Worm (Caenorhabditis elegans) whole organism, mixed stage, embryonic: ENCODE results near the gene lin-12.
A peak's percentile ranks its signal among the peaks of the same experiment; 100 is the strongest.

Source experiments
- M03D4.4 ChIP-seq: sonication (generic microtip); optimal IDR thresholded peaks from 2 replicates; lab custom pipeline; 2017; ENCODE audit warnings: mild to moderate bottlenecking, missing genetic modification characterization, missing compliant biosample characterization
- blmp-1 ChIP-seq: fragments of 150-350 bp; optimal IDR thresholded peaks from 2 replicates; lab custom pipeline; 2014; ENCODE audit warnings: missing biosample characterization, missing genetic modification characterization
- ceh-39 ChIP-seq: fragments of 150-350 bp; optimal IDR thresholded peaks from 2 replicates; lab custom pipeline; 2014; ENCODE audit warnings: missing biosample characterization, missing genetic modification characterization
- ceh-43 ChIP-seq: fragments of 200-800 bp; sonication (Bioruptor generic); optimal IDR thresholded peaks from 2 replicates; lab custom pipeline; 2018; ENCODE audit warnings: mild to moderate bottlenecking, missing genetic modification characterization, moderate library complexity, missing compliant biosample characterization
- ceh-83 ChIP-seq: fragments of 200-800 bp; sonication (Bioruptor generic); optimal IDR thresholded peaks from 2 replicates; lab custom pipeline; 2018; ENCODE audit warnings: mild to moderate bottlenecking, missing genetic modification characterization, missing compliant biosample characterization
- ces-1 ChIP-seq: fragments of 150-350 bp; optimal IDR thresholded peaks from 2 replicates; lab custom pipeline; 2014; ENCODE audit warnings: missing biosample characterization, missing genetic modification reagents, missing genetic modification characterization
- cnd-1 ChIP-seq: fragments of 200-800 bp; sonication (Bioruptor generic); optimal IDR thresholded peaks from 2 replicates; lab custom pipeline; 2018; ENCODE audit warnings: mild to moderate bottlenecking, missing genetic modification characterization, missing compliant biosample characterization
- drap-1 ChIP-seq: fragments of 200-800 bp; sonication (Bioruptor generic); optimal IDR thresholded peaks from 3 replicates; lab custom pipeline; 2018; ENCODE audit warnings: mild to moderate bottlenecking, missing genetic modification characterization, missing compliant biosample characterization
- elt-1 ChIP-seq: sonication (generic microtip); optimal IDR thresholded peaks from 2 replicates; lab custom pipeline; 2017; ENCODE audit warnings: missing genetic modification characterization, mild to moderate bottlenecking, missing compliant biosample characterization, antibody characterized with exemption, moderate library complexity, borderline replicate concordance; ENCODE audit not compliant: insufficient read depth
- elt-3 ChIP-seq: fragments of 150-350 bp; optimal IDR thresholded peaks from 2 replicates; lab custom pipeline; 2014; ENCODE audit warnings: missing biosample characterization, missing genetic modification characterization
- flh-1 ChIP-seq: fragments of 200-800 bp; sonication (Bioruptor generic); optimal IDR thresholded peaks from 2 replicates; lab custom pipeline; 2018; ENCODE audit warnings: mild to moderate bottlenecking, missing genetic modification characterization, moderate library complexity, missing compliant biosample characterization
- ham-2 ChIP-seq: fragments of 200-800 bp; sonication (Bioruptor generic); optimal IDR thresholded peaks from 2 replicates; lab custom pipeline; 2018; ENCODE audit warnings: mild to moderate bottlenecking, missing genetic modification characterization, missing compliant biosample characterization
- hlh-1 ChIP-seq: fragments of 150-350 bp; optimal IDR thresholded peaks from 2 replicates; lab custom pipeline; 2014; ENCODE audit warnings: missing biosample characterization, missing genetic modification reagents, missing genetic modification characterization
- lin-13 ChIP-seq: fragments of 150-350 bp; optimal IDR thresholded peaks from 2 replicates; lab custom pipeline; 2014; ENCODE audit warnings: missing biosample characterization, missing genetic modification characterization
- lin-32 ChIP-seq: fragments of 200-800 bp; sonication (Bioruptor generic); optimal IDR thresholded peaks from 2 replicates; lab custom pipeline; 2018; ENCODE audit warnings: mild to moderate bottlenecking, missing genetic modification characterization, missing compliant biosample characterization
- lsy-2 ChIP-seq: fragments of 150-350 bp; optimal IDR thresholded peaks from 2 replicates; lab custom pipeline; 2014; ENCODE audit warnings: missing biosample characterization, missing genetic modification characterization
- mab-5 ChIP-seq: fragments of 150-350 bp; optimal IDR thresholded peaks from 2 replicates; lab custom pipeline; 2014; ENCODE audit warnings: missing biosample characterization, missing genetic modification characterization
- mep-1 ChIP-seq: fragments of 150-350 bp; optimal IDR thresholded peaks from 2 replicates; lab custom pipeline; 2017; ENCODE audit warnings: missing biosample characterization, missing genetic modification reagents, missing genetic modification characterization, inconsistent platforms
- mls-2 ChIP-seq: sonication (generic microtip); optimal IDR thresholded peaks from 2 replicates; lab custom pipeline; 2016; ENCODE audit warnings: mild to moderate bottlenecking, missing genetic modification characterization, moderate library complexity, missing compliant biosample characterization
- nhr-2 ChIP-seq: fragments of 150-350 bp; optimal IDR thresholded peaks from 2 replicates; lab custom pipeline; 2014; ENCODE audit warnings: missing biosample characterization, missing genetic modification characterization
- nhr-237 ChIP-seq: fragments of 150-350 bp; optimal IDR thresholded peaks from 2 replicates; lab custom pipeline; 2014; ENCODE audit warnings: missing biosample characterization, missing genetic modification characterization
- nhr-28 ChIP-seq: fragments of 150-350 bp; optimal IDR thresholded peaks from 2 replicates; lab custom pipeline; 2014; ENCODE audit warnings: missing biosample characterization, missing genetic modification characterization
- pha-4 ChIP-seq: fragments of 150-350 bp; optimal IDR thresholded peaks from 2 replicates; lab custom pipeline; 2018; ENCODE audit warnings: missing biosample characterization, missing genetic modification reagents, missing genetic modification characterization
- sem-2 ChIP-seq: fragments of 200-800 bp; sonication (Bioruptor generic); optimal IDR thresholded peaks from 2 replicates; lab custom pipeline; 2018; ENCODE audit warnings: mild to moderate bottlenecking, missing genetic modification characterization, missing compliant biosample characterization
- snpc-4 ChIP-seq: fragments of 150-350 bp; optimal IDR thresholded peaks from 2 replicates; lab custom pipeline; 2014; ENCODE audit warnings: missing biosample characterization, missing genetic modification characterization
- sptf-1 ChIP-seq: sonication (generic microtip); optimal IDR thresholded peaks from 2 replicates; lab custom pipeline; 2017; ENCODE audit warnings: mild to moderate bottlenecking, missing genetic modification characterization, moderate library complexity, missing compliant biosample characterization
- tbx-8 ChIP-seq: fragments of 200-800 bp; sonication (Bioruptor generic); optimal IDR thresholded peaks from 2 replicates; lab custom pipeline; 2018; ENCODE audit warnings: mild to moderate bottlenecking, missing genetic modification characterization, moderate library complexity, missing compliant biosample characterization
- unc-120 ChIP-seq: sonication (generic microtip); optimal IDR thresholded peaks from 2 replicates; lab custom pipeline; 2017; ENCODE audit warnings: missing genetic modification characterization, missing compliant biosample characterization; ENCODE audit not compliant: poor library complexity, severe bottlenecking
- unc-39 ChIP-seq: fragments of 150-350 bp; optimal IDR thresholded peaks from 2 replicates; lab custom pipeline; 2014; ENCODE audit warnings: missing biosample characterization, missing genetic modification characterization
- zip-8 ChIP-seq: fragments of 150-350 bp; optimal IDR thresholded peaks from 2 replicates; lab custom pipeline; 2014; ENCODE audit warnings: missing biosample characterization, missing genetic modification characterization
- ztf-11 ChIP-seq: fragments of 150-350 bp; optimal IDR thresholded peaks from 2 replicates; lab custom pipeline; 2014; ENCODE audit warnings: missing biosample characterization, missing genetic modification characterization

Gene lin-12

ce11 chrIII:9112479-9112878 lies 41.2 kb upstream of the lin-12 start:
- TF ChIP-seq nhr-2 = peak; percentile 77
- peak; percentile 56 for TF ChIP-seq sptf-1 (tag; lab: Kevin White, UChicago)
- TF ChIP-seq M03D4.4 (tag; lab: Kevin White, UChicago) = peak; percentile 36
- no peak for TF ChIP-seq ces-1
- peak; percentile 1 for TF ChIP-seq zip-8 (tag; lab: Kevin White, UChicago)
- peak; percentile 48 for TF ChIP-seq lin-13 (tag; lab: Kevin White, UChicago)
- TF ChIP-seq drap-1 (GFP tag; lab: Kevin White, UChicago) = peak; percentile 23
- TF ChIP-seq ham-2 = peak; percentile 74
- no peak for TF ChIP-seq mep-1 (tag; lab: Kevin White, UChicago)
- TF ChIP-seq mls-2 (tag; lab: Kevin White, UChicago) = peak; percentile 66
- TF ChIP-seq blmp-1 (tag; lab: Kevin White, UChicago) = no peak
- TF ChIP-seq snpc-4 = no peak
- peak; percentile 37 for TF ChIP-seq ceh-39 (tag; lab: Kevin White, UChicago)
- TF ChIP-seq lsy-2 (tag; lab: Kevin White, UChicago) = no peak

ce11 chrIII:9110270-9110669 lies 39.0 kb upstream of the lin-12 start:
- TF ChIP-seq unc-39 = no peak
- no peak for TF ChIP-seq hlh-1 (tag; lab: Kevin White, UChicago)
- no peak for TF ChIP-seq mep-1 (tag; lab: Kevin White, UChicago)
- no peak for TF ChIP-seq sptf-1 (tag; lab: Kevin White, UChicago)
- TF ChIP-seq elt-3 = no peak
- no peak for TF ChIP-seq mls-2 (tag; lab: Kevin White, UChicago)
- TF ChIP-seq mab-5 (tag; lab: Kevin White, UChicago) = no peak
- TF ChIP-seq cnd-1 = no peak
- no peak for TF ChIP-seq snpc-4
- no peak for TF ChIP-seq blmp-1 (tag; lab: Kevin White, UChicago)
- no peak for TF ChIP-seq pha-4
- TF ChIP-seq drap-1 (GFP tag; lab: Kevin White, UChicago) = no peak
- no peak for TF ChIP-seq nhr-237 (tag; lab: Kevin White, UChicago)
- TF ChIP-seq elt-1 = no peak
- no peak for TF ChIP-seq lin-13 (tag; lab: Kevin White, UChicago)
- no peak for TF ChIP-seq nhr-28
- no peak for TF ChIP-seq unc-120

ce11 chrIII:9109726-9110125 lies 38.5 kb upstream of the lin-12 start:
- TF ChIP-seq nhr-2 (peak; percentile 63), ces-1 (no peak), ceh-83 (GFP tag; lab: Kevin White, UChicago) (no peak), hlh-1 (tag; lab: Kevin White, UChicago) (peak; percentile 17), zip-8 (tag; lab: Kevin White, UChicago) (peak; percentile 81), cnd-1 (peak; percentile 37), lin-32 (GFP tag; lab: Kevin White, UChicago) (peak; percentile 36)

ce11 chrIII:9109172-9109571 lies 37.9 kb upstream of the lin-12 start, which contains the start of gene cya-1:
cya-1 (minus strand) TSS chrIII:9109272.
- TF ChIP-seq ceh-39 (tag; lab: Kevin White, UChicago) = peak; percentile 28
- no peak for TF ChIP-seq ceh-83 (GFP tag; lab: Kevin White, UChicago)

ce11 chrIII:9105653-9106052 lies 34.4 kb upstream of the lin-12 start:
- no peak for TF ChIP-seq unc-120
- TF ChIP-seq elt-3 = no peak

- TF ChIP-seq drap-1 (GFP tag; lab: Kevin White, UChicago) = peak; percentile 69
- TF ChIP-seq flh-1 (GFP tag; lab: Kevin White, UChicago) = peak; percentile 6
- peak; percentile 20 for TF ChIP-seq unc-120
- TF ChIP-seq ceh-43 (GFP tag; lab: Kevin White, UChicago) = peak; percentile 18
- no peak for TF ChIP-seq mls-2 (tag; lab: Kevin White, UChicago)
- no peak for TF ChIP-seq mep-1 (tag; lab: Kevin White, UChicago)
- no peak for TF ChIP-seq ztf-11 (tag; lab: Kevin White, UChicago)
- peak; percentile 79 for TF ChIP-seq cnd-1
- TF ChIP-seq tbx-8 (GFP tag; lab: Kevin White, UChicago) = peak; percentile 58
- TF ChIP-seq ham-2 = peak; percentile 41
- peak; percentile 71 for TF ChIP-seq sem-2 (GFP tag; lab: Kevin White, UChicago)
- TF ChIP-seq M03D4.4 (tag; lab: Kevin White, UChicago) = peak; percentile 74
- TF ChIP-seq ceh-83 (GFP tag; lab: Kevin White, UChicago) = peak; percentile 20
- TF ChIP-seq, all 35 proteins: peak for 10
Observed at ce11 chrIII:9104060-9104459, 32.8 kb upstream of the lin-12 start.
